Worm (Caenorhabditis elegans) whole organism, L3 larva: ENCODE measurements around the gene F21C10.9.

Source experiments
- ZK546.5 ChIP-seq: sonication (generic microtip); optimal IDR thresholded peaks from 2 replicates; lab custom pipeline; 2017; ENCODE audit warnings: missing biosample characterization, missing genetic modification characterization
- ama-1 ChIP-seq: fragments of 150-350 bp; optimal IDR thresholded peaks from 2 replicates; lab custom pipeline; 2018
- fos-1 ChIP-seq: fragments of 150-350 bp; optimal IDR thresholded peaks from 2 replicates; lab custom pipeline; 2014; ENCODE audit warnings: missing biosample characterization, missing genetic modification characterization
- lin-15B ChIP-seq: fragments of 150-350 bp; optimal IDR thresholded peaks from 2 replicates; lab custom pipeline; 2014; ENCODE audit warnings: missing biosample characterization, missing genetic modification characterization
- nhr-12 ChIP-seq: fragments of 150-350 bp; optimal IDR thresholded peaks from 2 replicates; lab custom pipeline; 2014; ENCODE audit warnings: missing biosample characterization, missing genetic modification characterization
- nhr-237 ChIP-seq: fragments of 150-350 bp; optimal IDR thresholded peaks from 2 replicates; lab custom pipeline; 2014; ENCODE audit warnings: missing biosample characterization, missing genetic modification characterization
- nhr-76 ChIP-seq: fragments of 150-350 bp; sonication (generic microtip); optimal IDR thresholded peaks from 5 replicates; lab custom pipeline; 2014; ENCODE audit warnings: missing biosample characterization, missing genetic modification characterization
- pqm-1 ChIP-seq: fragments of 150-350 bp; optimal IDR thresholded peaks from 2 replicates; lab custom pipeline; 2017; ENCODE audit warnings: missing biosample characterization, missing genetic modification characterization, inconsistent platforms
- unc-62 ChIP-seq: fragments of 150-350 bp; sonication (generic microtip); optimal IDR thresholded peaks from 4 replicates; lab custom pipeline; 2014; ENCODE audit warnings: missing biosample characterization, missing genetic modification reagents, missing genetic modification characterization

DNA sequence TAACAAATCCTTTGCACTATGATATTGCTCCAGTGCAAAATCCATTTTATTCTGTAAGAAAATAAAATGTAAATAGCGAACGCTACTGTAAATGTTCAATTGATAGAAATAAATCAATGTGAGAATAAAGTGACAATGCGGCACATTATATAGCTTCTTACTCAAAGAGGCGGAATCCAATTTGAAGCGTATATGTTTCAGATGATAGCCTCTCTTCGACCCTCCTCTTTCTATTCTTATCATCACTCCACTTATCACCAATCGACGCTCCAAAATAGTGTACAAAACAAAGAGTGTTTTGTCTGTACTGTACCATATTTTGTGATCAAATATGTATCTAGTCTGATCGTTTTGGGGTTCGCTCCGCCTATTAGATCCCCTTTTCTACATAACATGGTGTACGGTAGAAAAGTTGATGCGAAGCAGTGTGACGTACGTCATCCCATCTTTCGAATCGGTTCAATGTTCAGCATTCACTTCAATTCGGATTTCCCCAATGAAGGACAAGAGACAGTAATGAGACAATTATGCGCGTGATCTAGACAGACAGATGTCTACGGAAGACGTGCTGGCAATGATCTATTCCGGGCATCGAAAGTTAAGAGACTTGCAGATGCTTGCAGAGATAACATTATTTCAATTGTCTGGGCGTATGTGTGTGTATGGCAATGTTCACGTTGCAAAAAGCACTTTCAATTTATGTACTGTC lies 48.5 kb upstream of the F21C10.9 start, which contains the start of gene spl-2:
- no peak for TF ChIP-seq pqm-1 (tag; lab: Kevin White, UChicago)
- no peak for TF ChIP-seq unc-62 (GFP tag; lab: Kevin White, UChicago)
- TF ChIP-seq nhr-237 (tag; lab: Kevin White, UChicago), result no peak
- no peak for TF ChIP-seq nhr-76 (tag; lab: Kevin White, UChicago)
- TF ChIP-seq fos-1 (tag; lab: Kevin White, UChicago), result no peak
- TF ChIP-seq ZK546.5, result no peak
- TF ChIP-seq ama-1 (lab: Kevin White, UChicago), result no peak
- no peak for TF ChIP-seq lin-15B (tag; lab: Kevin White, UChicago)
- no peak for TF ChIP-seq nhr-12 (tag; lab: Kevin White, UChicago)
